Worm (Caenorhabditis elegans): ENCODE measurements around the gene fbf-1.

Gene fbf-1

ce11 chrII:6097441-6097840 lies 16.8 kb upstream of the fbf-1 start, which contains the start of the genes tpp-2 and rbbp-5 (continued):
- TF ChIP-seq F13H6.1 (tag; optimal IDR thresholded peaks at IDR 0.05) = peak; percentile 34
- peak; percentile 76 for TF ChIP-seq zip-5 (tag; optimal IDR thresholded peaks at IDR 0.05)
- TF ChIP-seq lin-11 (tag; optimal IDR thresholded peaks at IDR 0.05) = no peak
- TF ChIP-seq nhr-11 (tag; optimal IDR thresholded peaks at IDR 0.05) = no peak
- no peak for TF ChIP-seq ceh-48 (tag; optimal IDR thresholded peaks at IDR 0.05)
- TF ChIP-seq unc-3 (GFP tag; conservative IDR thresholded peaks at IDR 0.05) = no peak
- TF ChIP-seq unc-3 (tag; optimal IDR thresholded peaks at IDR 0.05) = no peak
- no peak for TF ChIP-seq ceh-45 (GFP tag; IDR thresholded peaks at IDR 0.05)
- no peak for TF ChIP-seq lim-6 (tag; optimal IDR thresholded peaks at IDR 0.05)
- no peak for TF ChIP-seq unc-42 (tag; optimal IDR thresholded peaks at IDR 0.05)
- TF ChIP-seq pha-4 (tag; optimal IDR thresholded peaks at IDR 0.05) = no peak
- TF ChIP-seq sox-2 (GFP tag; IDR thresholded peaks at IDR 0.05) = no peak
- TF ChIP-seq sdc-2 (tag; optimal IDR thresholded peaks at IDR 0.05) = no peak
- TF ChIP-seq ahr-1 (tag; optimal IDR thresholded peaks at IDR 0.05) = no peak
- TF ChIP-seq ceh-24 (tag; optimal IDR thresholded peaks at IDR 0.05) = no peak
- peak; percentile 83 for TF ChIP-seq ets-4 (tag; optimal IDR thresholded peaks at IDR 0.05)
- TF ChIP-seq syd-9 (tag; optimal IDR thresholded peaks at IDR 0.05) = no peak
- no peak for TF ChIP-seq ceh-19 (GFP tag; optimal IDR thresholded peaks at IDR 0.05)
- no peak for TF ChIP-seq K02D7.2 (tag; optimal IDR thresholded peaks at IDR 0.05)
- no peak for TF ChIP-seq T23F11.4 (GFP tag; optimal IDR thresholded peaks at IDR 0.05)
- peak; percentile 37 for TF ChIP-seq rnt-1 (tag; optimal IDR thresholded peaks at IDR 0.05)
- TF ChIP-seq gmeb-2 (tag; optimal IDR thresholded peaks at IDR 0.05) = no peak
- TF ChIP-seq ceh-18 (tag; optimal IDR thresholded peaks at IDR 0.05) = no peak
- TF ChIP-seq pqm-1 (tag; optimal IDR thresholded peaks at IDR 0.05) = no peak
- peak; percentile 84 for TF ChIP-seq tbx-2 (tag; optimal IDR thresholded peaks at IDR 0.05)
- TF ChIP-seq pha-2 (tag; optimal IDR thresholded peaks at IDR 0.05) = no peak
- no peak for TF ChIP-seq ceh-9 (tag; optimal IDR thresholded peaks at IDR 0.05)
- no peak for TF ChIP-seq ceh-30 (tag; optimal IDR thresholded peaks at IDR 0.05)
- no peak for TF ChIP-seq ceh-6 (GFP tag; optimal IDR thresholded peaks at IDR 0.05)
- TF ChIP-seq elt-2 (tag; optimal IDR thresholded peaks at IDR 0.05) = no peak
- peak; percentile 82 for TF ChIP-seq C08G9.2 (tag; optimal IDR thresholded peaks at IDR 0.05)
- TF ChIP-seq C38D4.7 (GFP tag; optimal IDR thresholded peaks at IDR 0.05) = no peak
- TF ChIP-seq unc-86 (tag; optimal IDR thresholded peaks at IDR 0.05) = no peak
- no peak for TF ChIP-seq hlh-30 (tag; optimal IDR thresholded peaks at IDR 0.05; ENCODE audit: insufficient read depth)
- no peak for TF ChIP-seq pax-1 (tag; optimal IDR thresholded peaks at IDR 0.05)
- TF ChIP-seq ceh-22 (tag; optimal IDR thresholded peaks at IDR 0.05) = no peak
- peak; percentile 2 for TF ChIP-seq ceh-34 (tag; optimal IDR thresholded peaks at IDR 0.05)
- TF ChIP-seq unc-55 (GFP tag; optimal IDR thresholded peaks at IDR 0.05) = no peak
- no peak for TF ChIP-seq ama-1 (optimal IDR thresholded peaks at IDR 0.05)
- TF ChIP-seq sox-4 (tag; optimal IDR thresholded peaks at IDR 0.05) = no peak
- TF ChIP-seq pag-3 (tag; optimal IDR thresholded peaks at IDR 0.05; ENCODE audit: borderline replicate concordance) = no peak
- peak; percentile 30 for TF ChIP-seq ceh-14 (tag; optimal IDR thresholded peaks at IDR 0.05)
- TF ChIP-seq ref-2 (tag; optimal IDR thresholded peaks at IDR 0.05) = peak; percentile 23
- no peak for TF ChIP-seq eyg-1 (tag; optimal IDR thresholded peaks at IDR 0.05)
- TF ChIP-seq hlh-6 (tag; optimal IDR thresholded peaks at IDR 0.05) = no peak
- peak; percentile 49 for TF ChIP-seq fax-1 (tag; optimal IDR thresholded peaks at IDR 0.05)
- no peak for TF ChIP-seq hlh-15 (tag; optimal IDR thresholded peaks at IDR 0.05)
- peak; percentile 70 for TF ChIP-seq hlh-8 (tag; optimal IDR thresholded peaks at IDR 0.05)
- TF ChIP-seq pat-9 (tag; optimal IDR thresholded peaks at IDR 0.05) = no peak
- TF ChIP-seq pros-1 (tag; optimal IDR thresholded peaks at IDR 0.05) = no peak
- TF ChIP-seq npax-4 (tag; optimal IDR thresholded peaks at IDR 0.05) = no peak

Measured in whole organism, late embryonic.